Worm (Caenorhabditis elegans) whole organism, midembryonic: Measurements from ENCODE around the gene pgap-1.

Experiments used
- T22C8.4 ChIP-seq: fragments of 200-800 bp; sonication (Bioruptor generic); IDR thresholded peaks from 2 replicates; pipeline ENCODE4 v1.3.6; 2022; ENCODE audit warnings: missing genetic modification characterization, missing compliant biosample characterization
- cog-1 ChIP-seq: sonication (generic microtip); optimal IDR thresholded peaks from 2 replicates; lab custom pipeline; 2016; ENCODE audit warnings: missing genetic modification characterization, missing compliant biosample characterization
- flt-1 ChIP-seq: fragments of 200-800 bp; sonication (Bioruptor generic); IDR thresholded peaks from 2 replicates; pipeline ENCODE4 v1.3.6; 2022; ENCODE audit warnings: missing genetic modification characterization, missing compliant biosample characterization
- klf-2 ChIP-seq: fragments of 200-800 bp; sonication (Bioruptor generic); conservative IDR thresholded peaks from 2 replicates; pipeline ENCODE4 v1.3.6; 2022; ENCODE audit warnings: missing genetic modification reagents, missing genetic modification characterization, missing compliant biosample characterization
- med-1 ChIP-seq: sonication (generic microtip); optimal IDR thresholded peaks from 2 replicates; lab custom pipeline; 2017; ENCODE audit warnings: missing genetic modification characterization, mild to moderate bottlenecking, missing compliant biosample characterization, antibody characterized with exemption, missing genetic modification reagents; ENCODE audit not compliant: insufficient read depth
- ref-1 ChIP-seq: fragments of 200-800 bp; sonication (Bioruptor generic); conservative IDR thresholded peaks from 2 replicates; pipeline ENCODE4 v1.3.6; 2022; ENCODE audit warnings: missing genetic modification reagents, missing genetic modification characterization, missing compliant biosample characterization
- tab-1 ChIP-seq: fragments of 200-800 bp; sonication (Bioruptor generic); IDR thresholded peaks from 2 replicates; pipeline ENCODE4 v1.3.6; 2022; ENCODE audit warnings: missing genetic modification characterization, missing compliant biosample characterization
- ztf-23 ChIP-seq: fragments of 200-800 bp; sonication (Bioruptor generic); IDR thresholded peaks from 2 replicates; pipeline ENCODE4 v1.3.6; 2022; ENCODE audit warnings: missing genetic modification reagents, missing genetic modification characterization, missing compliant biosample characterization
- ztf-29 ChIP-seq: fragments of 200-800 bp; sonication (Bioruptor generic); IDR thresholded peaks from 2 replicates; pipeline ENCODE4 v1.3.6; 2022; ENCODE audit warnings: missing genetic modification reagents, missing genetic modification characterization, missing compliant biosample characterization

Gene pgap-1

ce11 chrV:11211323-11211722 is 30.4 kb upstream of the pgap-1 start:
- TF ChIP-seq med-1 (GFP tag; lab: Kevin White, UChicago) (no peak), cog-1 (tag; lab: Kevin White, UChicago) (no peak), T22C8.4 (GFP tag; lab: Robert Waterston, UW) (no peak), tab-1 (GFP tag; lab: Robert Waterston, UW) (no peak), ref-1 (no peak), klf-2 (no peak), flt-1 (no peak), ztf-29 (GFP tag; lab: Robert Waterston, UW) (no peak), ztf-23 (no peak)

- TF ChIP-seq ztf-29 (GFP tag; lab: Robert Waterston, UW), result no peak
- TF ChIP-seq cog-1 (tag; lab: Kevin White, UChicago), result no peak
- TF ChIP-seq ztf-23, result no peak
- no peak for TF ChIP-seq tab-1 (GFP tag; lab: Robert Waterston, UW)
- no peak for TF ChIP-seq med-1 (GFP tag; lab: Kevin White, UChicago)
- TF ChIP-seq klf-2, result no peak
- TF ChIP-seq flt-1, result no peak
- TF ChIP-seq ref-1, result no peak
- TF ChIP-seq T22C8.4 (GFP tag; lab: Robert Waterston, UW), result no peak
Measured at ce11 chrV:11214569-11214968, 27.1 kb upstream of the pgap-1 start.

- TF ChIP-seq ref-1 (no peak), cog-1 (tag; lab: Kevin White, UChicago) (no peak), flt-1 (no peak), ztf-23 (no peak), tab-1 (GFP tag; lab: Robert Waterston, UW) (no peak), T22C8.4 (GFP tag; lab: Robert Waterston, UW) (no peak), med-1 (GFP tag; lab: Kevin White, UChicago) (no peak), ztf-29 (GFP tag; lab: Robert Waterston, UW) (no peak), klf-2 (no peak)
Measured at ce11 chrV:11216137-11216536, 25.5 kb upstream of the pgap-1 start.

ce11 chrV:11217394-11217793 is 24.3 kb upstream of the pgap-1 start, which contains the start of gene cyp-29A2:
Gene cyp-29A2 (plus strand): TSS chrV:11217583.
- TF ChIP-seq ref-1 (no peak), tab-1 (GFP tag; lab: Robert Waterston, UW) (no peak), cog-1 (tag; lab: Kevin White, UChicago) (no peak), klf-2 (no peak), med-1 (GFP tag; lab: Kevin White, UChicago) (no peak), flt-1 (no peak), T22C8.4 (GFP tag; lab: Robert Waterston, UW) (no peak), ztf-29 (GFP tag; lab: Robert Waterston, UW) (no peak), ztf-23 (no peak)

ce11 chrV:11220415-11220814 is 21.3 kb upstream of the pgap-1 start:
- TF ChIP-seq ztf-29 (GFP tag; lab: Robert Waterston, UW) (no peak), klf-2 (no peak), med-1 (GFP tag; lab: Kevin White, UChicago) (no peak), T22C8.4 (GFP tag; lab: Robert Waterston, UW) (no peak), ref-1 (no peak), cog-1 (tag; lab: Kevin White, UChicago) (no peak), flt-1 (no peak), tab-1 (GFP tag; lab: Robert Waterston, UW) (no peak), ztf-23 (no peak)

ce11 chrV:11220936-11221335 is 20.7 kb upstream of the pgap-1 start, which contains the start of gene T19B10.2:
Gene T19B10.2 (plus strand): TSS chrV:11221302.
- TF ChIP-seq ref-1 (no peak), flt-1 (no peak), ztf-29 (GFP tag; lab: Robert Waterston, UW) (no peak), T22C8.4 (GFP tag; lab: Robert Waterston, UW) (no peak), ztf-23 (no peak), med-1 (GFP tag; lab: Kevin White, UChicago) (no peak), tab-1 (GFP tag; lab: Robert Waterston, UW) (no peak), cog-1 (tag; lab: Kevin White, UChicago) (no peak), klf-2 (no peak)

- TF ChIP-seq ztf-23, result no peak
- TF ChIP-seq cog-1 (tag; lab: Kevin White, UChicago), result no peak
- TF ChIP-seq klf-2, result no peak
- TF ChIP-seq ztf-29 (GFP tag; lab: Robert Waterston, UW), result no peak
- TF ChIP-seq T22C8.4 (GFP tag; lab: Robert Waterston, UW), result no peak
- TF ChIP-seq ref-1, result no peak
- TF ChIP-seq tab-1 (GFP tag; lab: Robert Waterston, UW), result no peak
- no peak for TF ChIP-seq flt-1
- no peak for TF ChIP-seq med-1 (GFP tag; lab: Kevin White, UChicago)
Measured at ce11 chrV:11223698-11224097, 18.0 kb upstream of the pgap-1 start.

- no peak for TF ChIP-seq med-1 (GFP tag; lab: Kevin White, UChicago)
Measured at ce11 chrV:11225981-11226380, 15.7 kb upstream of the pgap-1 start, which contains the start of gene bgal-1. Gene bgal-1 (minus strand): TSS chrV:11226018.

- TF ChIP-seq T22C8.4 (GFP tag; lab: Robert Waterston, UW) (peak; percentile 90), ztf-23 (peak; percentile 57; the same call in 1 of the 2 replicates), ztf-29 (GFP tag; lab: Robert Waterston, UW) (no peak), cog-1 (tag; lab: Kevin White, UChicago) (peak; percentile 61), flt-1 (peak; percentile 67; the same call in 1 of the 2 replicates)
Measured at ce11 chrV:11228653-11229173, 13.0 kb upstream of the pgap-1 start, which contains the start of gene pqn-70. Gene pqn-70 (minus strand): TSS chrV:11228703.

ce11 chrV:11231177-11231576 is 10.5 kb upstream of the pgap-1 start:
- TF ChIP-seq ref-1, result no peak
- TF ChIP-seq ztf-29 (GFP tag; lab: Robert Waterston, UW), result no peak
- TF ChIP-seq med-1 (GFP tag; lab: Kevin White, UChicago), result no peak
- TF ChIP-seq klf-2, result no peak
- no peak for TF ChIP-seq ztf-23
- TF ChIP-seq cog-1 (tag; lab: Kevin White, UChicago), result no peak
- TF ChIP-seq T22C8.4 (GFP tag; lab: Robert Waterston, UW), result no peak
- no peak for TF ChIP-seq tab-1 (GFP tag; lab: Robert Waterston, UW)
- no peak for TF ChIP-seq flt-1
